Worm (Caenorhabditis elegans) whole organism, L4 larva: ENCODE results near the gene Y47D7A.2.
A peak's percentile ranks its signal among the peaks of the same experiment; 100 is the strongest.
"Not testable (repeated sequence)": the region's sequence is repeated elsewhere in the genome, so short reads cannot be mapped to it uniquely, and the experiment has no call there.

Experiments
- F26F4.8 ChIP-seq: fragments of 200-800 bp; sonication (Bioruptor generic); conservative IDR thresholded peaks from 2 replicates; pipeline ENCODE4 v1.3.6; 2022; ENCODE audit warnings: missing genetic modification characterization, missing compliant biosample characterization
- F37D6.2 ChIP-seq: sonication (generic microtip); optimal IDR thresholded peaks from 2 replicates; lab custom pipeline; 2016; ENCODE audit warnings: mild to moderate bottlenecking, missing genetic modification characterization, missing compliant biosample characterization
- F44E2.7 ChIP-seq: fragments of 200-800 bp; sonication (Bioruptor generic); IDR thresholded peaks from 2 replicates; pipeline ENCODE4 v2.1.2; 2022; ENCODE audit warnings: missing genetic modification characterization, missing compliant biosample characterization
- R02D3.7 ChIP-seq: fragments of 150-350 bp; sonication (generic microtip); optimal IDR thresholded peaks from 3 replicates; lab custom pipeline; 2014; ENCODE audit warnings: missing biosample characterization, missing genetic modification characterization
- T26A8.4 ChIP-seq: fragments of 200-800 bp; sonication (Bioruptor generic); IDR thresholded peaks from 2 replicates; pipeline ENCODE4 v1.3.6; 2022; ENCODE audit warnings: missing genetic modification characterization, missing compliant biosample characterization
- Y48G9A.11 ChIP-seq: fragments of 200-800 bp; sonication (Bioruptor generic); IDR thresholded peaks from 2 replicates; pipeline ENCODE4 v1.3.6; 2022; ENCODE audit warnings: missing genetic modification reagents, missing genetic modification characterization, missing compliant biosample characterization
- ZK337.2 ChIP-seq: fragments of 200-800 bp; sonication (Bioruptor generic); IDR thresholded peaks from 2 replicates; pipeline ENCODE4 v1.3.6; 2022; ENCODE audit warnings: missing genetic modification reagents, missing genetic modification characterization, missing compliant biosample characterization
- aha-1 ChIP-seq: fragments of 150-350 bp; peaks from one replicate; lab custom pipeline; 2014; ENCODE audit warnings: missing biosample characterization, missing genetic modification characterization
- attf-4 ChIP-seq: sonication (generic microtip); optimal IDR thresholded peaks from 3 replicates; lab custom pipeline; 2017; ENCODE audit warnings: missing biosample characterization, missing genetic modification characterization
- ceh-28 ChIP-seq: fragments of 150-350 bp; optimal IDR thresholded peaks from 2 replicates; lab custom pipeline; 2014; ENCODE audit warnings: missing biosample characterization, missing genetic modification reagents, missing genetic modification characterization
- ceh-44 ChIP-seq: fragments of 200-800 bp; sonication (Bioruptor generic); IDR thresholded peaks from 2 replicates; pipeline ENCODE4 v1.3.6; 2022; ENCODE audit warnings: missing genetic modification reagents, missing genetic modification characterization, missing compliant biosample characterization
- daf-12 ChIP-seq: fragments of 150-350 bp; optimal IDR thresholded peaks from 2 replicates; lab custom pipeline; 2014; ENCODE audit warnings: missing biosample characterization, missing genetic modification reagents, missing genetic modification characterization
- daf-19 ChIP-seq: fragments of 200-800 bp; sonication (Bioruptor generic); conservative IDR thresholded peaks from 2 replicates; pipeline ENCODE4 v1.3.6; 2022; ENCODE audit warnings: missing genetic modification characterization, missing compliant biosample characterization
- dmd-6 ChIP-seq: fragments of 200-800 bp; sonication (Bioruptor generic); IDR thresholded peaks from 2 replicates; pipeline ENCODE4 v1.3.6; 2022; ENCODE audit warnings: missing genetic modification reagents, missing genetic modification characterization, missing compliant biosample characterization
- dmd-8 ChIP-seq: fragments of 200-800 bp; sonication (Bioruptor generic); IDR thresholded peaks from 2 replicates; pipeline ENCODE4 v1.3.6; 2022; ENCODE audit warnings: missing genetic modification characterization, missing compliant biosample characterization
- dmd-9 ChIP-seq: fragments of 200-800 bp; sonication (Bioruptor generic); IDR thresholded peaks from 2 replicates; pipeline ENCODE4 v1.3.6; 2022; ENCODE audit warnings: missing genetic modification reagents, missing genetic modification characterization, missing compliant biosample characterization
- gei-8 ChIP-seq: fragments of 200-800 bp; sonication (Bioruptor generic); optimal IDR thresholded peaks from 2 replicates; lab custom pipeline; 2018; ENCODE audit warnings: mild to moderate bottlenecking, missing genetic modification characterization, missing compliant biosample characterization
- lim-7 ChIP-seq: fragments of 200-800 bp; sonication (Bioruptor generic); IDR thresholded peaks from 2 replicates; pipeline ENCODE4 v1.3.6; 2022; ENCODE audit warnings: missing genetic modification characterization, missing compliant biosample characterization
- lin-1 ChIP-seq: fragments of 200-800 bp; sonication (Bioruptor generic); IDR thresholded peaks from 2 replicates; pipeline ENCODE4 v1.3.6; 2022; ENCODE audit warnings: missing genetic modification reagents, missing genetic modification characterization, missing compliant biosample characterization
- lin-15B ChIP-seq: fragments of 150-350 bp; sonication (generic microtip); optimal IDR thresholded peaks from 3 replicates; lab custom pipeline; 2014; ENCODE audit warnings: missing biosample characterization, missing genetic modification characterization
- lin-29 ChIP-seq: fragments of 200-800 bp; sonication (Bioruptor generic); IDR thresholded peaks from 2 replicates; pipeline ENCODE4 v1.3.6; 2022; ENCODE audit warnings: missing genetic modification reagents, missing genetic modification characterization, missing compliant biosample characterization
- lin-38 ChIP-seq: fragments of 200-800 bp; sonication (Bioruptor generic); IDR thresholded peaks from 2 replicates; pipeline ENCODE4 v1.3.6; 2022; ENCODE audit warnings: missing genetic modification reagents, missing genetic modification characterization, missing compliant biosample characterization
- mes-2 ChIP-seq: sonication (generic microtip); optimal IDR thresholded peaks from 2 replicates; lab custom pipeline; 2016; ENCODE audit warnings: missing genotype, mild to moderate bottlenecking, missing genetic modification characterization, missing compliant biosample characterization; ENCODE audit not compliant: poor library complexity, severe bottlenecking
- mxl-3 ChIP-seq: fragments of 200-800 bp; sonication (Bioruptor generic); optimal IDR thresholded peaks from 2 replicates; lab custom pipeline; 2018; ENCODE audit warnings: mild to moderate bottlenecking, missing genetic modification characterization, missing compliant biosample characterization
- nhr-25 ChIP-seq: sonication (generic microtip); optimal IDR thresholded peaks from 2 replicates; lab custom pipeline; 2017; ENCODE audit warnings: missing genetic modification characterization, mild to moderate bottlenecking, missing compliant biosample characterization, antibody characterized with exemption, moderate library complexity, borderline replicate concordance; ENCODE audit not compliant: insufficient read depth
- nhr-28 ChIP-seq: fragments of 150-350 bp; optimal IDR thresholded peaks from 2 replicates; lab custom pipeline; 2014; ENCODE audit warnings: missing biosample characterization, missing genetic modification characterization
- nhr-42 ChIP-seq: fragments of 200-800 bp; sonication (Bioruptor generic); IDR thresholded peaks from 2 replicates; pipeline ENCODE4 v1.3.6; 2022; ENCODE audit warnings: missing genetic modification characterization, missing compliant biosample characterization
- nhr-48 ChIP-seq: sonication (generic microtip); optimal IDR thresholded peaks from 2 replicates; lab custom pipeline; 2016; ENCODE audit warnings: mild to moderate bottlenecking, missing genetic modification characterization, missing compliant biosample characterization
- nhr-6 ChIP-seq: fragments of 150-350 bp; optimal IDR thresholded peaks from 2 replicates; lab custom pipeline; 2014; ENCODE audit warnings: missing biosample characterization, missing genetic modification characterization
- nhr-77 ChIP-seq: fragments of 150-350 bp; optimal IDR thresholded peaks from 2 replicates; lab custom pipeline; 2014; ENCODE audit warnings: missing biosample characterization, missing genetic modification characterization
- sdz-12 ChIP-seq: fragments of 200-800 bp; sonication (Bioruptor generic); optimal IDR thresholded peaks from 2 replicates; lab custom pipeline; 2018; ENCODE audit warnings: mild to moderate bottlenecking, missing genetic modification characterization, missing compliant biosample characterization
- set-16 ChIP-seq: fragments of 200-800 bp; sonication (Bioruptor generic); IDR thresholded peaks from 2 replicates; pipeline ENCODE4 v1.3.6; 2022; ENCODE audit warnings: missing genetic modification reagents, missing genetic modification characterization, missing compliant biosample characterization
- tag-97 ChIP-seq: fragments of 200-800 bp; sonication (Bioruptor generic); IDR thresholded peaks from 2 replicates; pipeline ENCODE4 v1.3.6; 2022; ENCODE audit warnings: missing genetic modification characterization, missing compliant biosample characterization
- unc-62 ChIP-seq, 3 experiments: fragments of 150-350 bp in 1 of 3; sonication (generic microtip); optimal IDR thresholded peaks in 2 of 3; peaks in 1 of 3; 1 replicate in 1 of 3; 2 replicates in 2 of 3; lab custom pipeline; 2014 to 2017; ENCODE audit warnings: missing biosample characterization in 3 of 3, missing genetic modification characterization in 3 of 3, missing genetic modification reagents in 3 of 3, missing genotype in 1 of 3
- zfp-2 ChIP-seq: sonication (generic microtip); optimal IDR thresholded peaks from 2 replicates; lab custom pipeline; 2016; ENCODE audit warnings: mild to moderate bottlenecking, missing genetic modification characterization, missing compliant biosample characterization
- zfp-3 ChIP-seq: fragments of 200-800 bp; sonication (Bioruptor generic); conservative IDR thresholded peaks from 2 replicates; pipeline ENCODE4 v1.3.6; 2022; ENCODE audit warnings: missing genetic modification reagents, missing genetic modification characterization, missing compliant biosample characterization
- ztf-11 ChIP-seq: fragments of 150-350 bp; optimal IDR thresholded peaks from 2 replicates; lab custom pipeline; 2014; ENCODE audit warnings: missing biosample characterization, missing genetic modification characterization

Gene Y47D7A.2

ce11 chrV:4429576-4429975, 9.5 kb downstream of the Y47D7A.2 start, which contains the start of gene Y47D7A.12:
Y47D7A.12 (minus strand) TSS chrV:4429676.
- TF ChIP-seq lin-29 (no peak), ceh-28 (tag; lab: Kevin White, UChicago) (no peak), mxl-3 (no peak), mes-2 (tag; lab: Kevin White, UChicago) (no peak), nhr-6 (tag; lab: Kevin White, UChicago) (no peak), T26A8.4 (GFP tag; lab: Robert Waterston, UW) (no peak)

- TF ChIP-seq unc-62 (GFP tag; optimal IDR thresholded peaks at IDR 0.05 in 1 of 2; lab: Kevin White, UChicago) (peak in 1 of 2 experiments; percentile 22), set-16 (GFP tag; lab: Robert Waterston, UW) (peak; percentile 46; the same call in 1 of the 2 replicates)
- TF ChIP-seq unc-62 (tag; optimal IDR thresholded peaks at IDR 0.05; lab: Kevin White, UChicago) = not testable (repeated sequence)
Observed at ce11 chrV:4432196-4432595, 12.1 kb downstream of the Y47D7A.2 start.

ce11 chrV:4432783-4433237, 12.7 kb downstream of the Y47D7A.2 start, which contains the start of gene Y47D7A.15:
Y47D7A.15 (minus strand) TSS chrV:4433187.
- TF ChIP-seq set-16 (GFP tag; lab: Robert Waterston, UW) (peak; percentile 96), dmd-8 (GFP tag; lab: Robert Waterston, UW) (0 out of 2 replicates have a peak, but pooled peaks have one; percentile 45), aha-1 (peak; percentile 82), ztf-11 (tag; lab: Kevin White, UChicago) (no peak), nhr-48 (tag; lab: Kevin White, UChicago) (no peak), lin-38 (GFP tag; lab: Robert Waterston, UW) (no peak), lim-7 (GFP tag; lab: Robert Waterston, UW) (no peak)

- TF ChIP-seq set-16 (GFP tag; lab: Robert Waterston, UW) (peak; percentile 96), dmd-9 (GFP tag; lab: Robert Waterston, UW) (no peak), daf-19 (GFP tag; lab: Robert Waterston, UW) (no peak), lin-38 (GFP tag; lab: Robert Waterston, UW) (0 out of 2 replicates have a peak, but pooled peaks have one; percentile 17)
Observed at ce11 chrV:4435411-4435981, 15.4 kb downstream of the Y47D7A.2 start, which contains the start of gene Y47D7A.13. Y47D7A.13 (minus strand) TSS chrV:4435927.

ce11 chrV:4437215-4437614, 17.1 kb downstream of the Y47D7A.2 start:
- TF ChIP-seq ztf-11 (tag; lab: Kevin White, UChicago) (no peak), unc-62 (GFP tag; optimal IDR thresholded peaks at IDR 0.05 in 1 of 2; lab: Kevin White, UChicago) (peak in 1 of 2 experiments; percentile 84), unc-62 (tag; optimal IDR thresholded peaks at IDR 0.05; lab: Kevin White, UChicago) (no peak)

- TF ChIP-seq ceh-44 (GFP tag; lab: Robert Waterston, UW) = no peak
- no peak for TF ChIP-seq F26F4.8
- TF ChIP-seq zfp-2 (tag; lab: Kevin White, UChicago) = no peak
- peak; percentile 25 for TF ChIP-seq aha-1
- no peak for TF ChIP-seq tag-97 (GFP tag; lab: Robert Waterston, UW)
- no peak for TF ChIP-seq lin-1 (GFP tag; lab: Robert Waterston, UW)
- TF ChIP-seq nhr-77 (tag; lab: Kevin White, UChicago) = peak; percentile 20
- TF ChIP-seq nhr-28 (tag; lab: Kevin White, UChicago) = peak; percentile 58
- TF ChIP-seq dmd-6 = peak; percentile 20; the same call in 1 of the 2 replicates
- no peak for TF ChIP-seq F37D6.2 (tag; lab: Kevin White, UChicago)
- TF ChIP-seq attf-4 (tag; lab: Kevin White, UChicago) = no peak
- TF ChIP-seq unc-62 (GFP tag; optimal IDR thresholded peaks at IDR 0.05 in 1 of 2; lab: Kevin White, UChicago) = peak in 1 of 2 experiments; percentile 92
- TF ChIP-seq unc-62 (tag; optimal IDR thresholded peaks at IDR 0.05; lab: Kevin White, UChicago) = no peak
- no peak for TF ChIP-seq R02D3.7
- no peak for TF ChIP-seq nhr-25 (tag; lab: Kevin White, UChicago)
- TF ChIP-seq zfp-3 (GFP tag; lab: Robert Waterston, UW) = no peak
- no peak for TF ChIP-seq lin-15B
- TF ChIP-seq Y48G9A.11 = no peak
- no peak for TF ChIP-seq gei-8 (GFP tag; lab: Kevin White, UChicago)
- TF ChIP-seq lin-38 (GFP tag; lab: Robert Waterston, UW) = no peak
- no peak for TF ChIP-seq ceh-28 (tag; lab: Kevin White, UChicago)
- TF ChIP-seq F44E2.7 (GFP tag; lab: Robert Waterston, UW) = no peak
- TF ChIP-seq sdz-12 (GFP tag; lab: Kevin White, UChicago) = no peak
- no peak for TF ChIP-seq ZK337.2 (GFP tag; lab: Robert Waterston, UW)
- TF ChIP-seq daf-12 = no peak
- no peak for TF ChIP-seq nhr-42
Observed at ce11 chrV:4442749-4443381, 22.8 kb downstream of the Y47D7A.2 start, which contains the start of gene rft-1. rft-1 (minus strand) TSS chrV:4443223.
